Fruit fly (Drosophila melanogaster) whole organism, embryonic: Measurements from ENCODE around the gene Gss1.

Source experiments
- Atf-2 ChIP-seq: fragments of 200-800 bp; sonication (Bioruptor generic); optimal IDR thresholded peaks from 2 replicates; lab custom pipeline; 2016; ENCODE audit warnings: missing biosample characterization, missing genetic modification characterization
- Bdp1 ChIP-seq: fragments of 200-800 bp; sonication (Bioruptor generic); optimal IDR thresholded peaks from 3 replicates; lab custom pipeline; 2016; ENCODE audit warnings: missing biosample characterization, missing genetic modification characterization
- CG10267 ChIP-seq: fragments of 200-800 bp; sonication (Bioruptor generic); optimal IDR thresholded peaks from 2 replicates; lab custom pipeline; 2018; ENCODE audit warnings: missing biosample characterization, mild to moderate bottlenecking, missing genetic modification characterization, moderate library complexity
- CG10366 ChIP-seq: fragments of 200-800 bp; sonication (Bioruptor generic); IDR thresholded peaks from 2 replicates; pipeline ENCODE4 v1.3.6; 2022; ENCODE audit warnings: missing biosample characterization, missing genetic modification characterization
- CG11504 ChIP-seq: fragments of 200-800 bp; sonication (Bioruptor generic); optimal IDR thresholded peaks from 3 replicates; lab custom pipeline; 2019; ENCODE audit warnings: missing biosample characterization, mild to moderate bottlenecking, missing genetic modification characterization, moderate library complexity
- CG12299 ChIP-seq: fragments of 200-800 bp; sonication (Bioruptor generic); optimal IDR thresholded peaks from 2 replicates; lab custom pipeline; 2018; ENCODE audit warnings: missing biosample characterization, mild to moderate bottlenecking, missing genetic modification characterization
- CG12769 ChIP-seq: fragments of 200-800 bp; sonication (Bioruptor generic); optimal IDR thresholded peaks from 2 replicates; lab custom pipeline; 2019; ENCODE audit warnings: missing biosample characterization, mild to moderate bottlenecking, missing genetic modification characterization, moderate library complexity
- CG15479 ChIP-seq: fragments of 200-800 bp; sonication (Bioruptor generic); optimal IDR thresholded peaks from 3 replicates; lab custom pipeline; 2019; ENCODE audit warnings: missing biosample characterization, mild to moderate bottlenecking, missing genetic modification characterization, moderate library complexity
- CG15514 ChIP-seq: fragments of 200-800 bp; sonication (Bioruptor generic); optimal IDR thresholded peaks from 3 replicates; lab custom pipeline; 2017; ENCODE audit warnings: missing biosample characterization, missing genetic modification characterization, mild to moderate bottlenecking, moderate library complexity, missing genetic modification reagents
- CG17361 ChIP-seq: fragments of 200-800 bp; sonication (Bioruptor generic); IDR thresholded peaks from 3 replicates; pipeline ENCODE4 v1.3.6; 2022; ENCODE audit warnings: missing biosample characterization, missing genetic modification characterization
- CG17385 ChIP-seq: fragments of 200-800 bp; sonication (Bioruptor generic); optimal IDR thresholded peaks from 3 replicates; lab custom pipeline; 2018; ENCODE audit warnings: missing biosample characterization, mild to moderate bottlenecking, missing genetic modification characterization
- CG17612 ChIP-seq: fragments of 200-800 bp; sonication (Bioruptor generic); IDR thresholded peaks from 2 replicates; pipeline ENCODE4 v1.3.6; 2022; ENCODE audit warnings: missing biosample characterization, missing genetic modification characterization
- CG2712 ChIP-seq: fragments of 200-800 bp; optimal IDR thresholded peaks from 3 replicates; lab custom pipeline; 2019; ENCODE audit warnings: missing biosample characterization, mild to moderate bottlenecking, missing genetic modification characterization, moderate library complexity
- CG30403 ChIP-seq: fragments of 200-800 bp; sonication (Bioruptor generic); optimal IDR thresholded peaks from 3 replicates; lab custom pipeline; 2016; ENCODE audit warnings: missing biosample characterization, missing genetic modification characterization
- CG34224 ChIP-seq: fragments of 200-800 bp; sonication (Bioruptor generic); IDR thresholded peaks from 3 replicates; pipeline ENCODE4 v1.3.6; 2022; ENCODE audit warnings: missing biosample characterization, missing genetic modification characterization; ENCODE audit not compliant: partially characterized antibody
- CG4360 ChIP-seq: fragments of 200-800 bp; sonication (Bioruptor generic); IDR thresholded peaks from 2 replicates; pipeline ENCODE4 v1.3.6; 2022; ENCODE audit warnings: missing biosample characterization, missing genetic modification characterization
- CG6689 ChIP-seq: fragments of 200-800 bp; sonication (Bioruptor generic); IDR thresholded peaks from 2 replicates; pipeline ENCODE4 v1.3.6; 2022; ENCODE audit warnings: missing biosample characterization, missing genetic modification characterization
- CG7963 ChIP-seq: fragments of 200-800 bp; sonication (Bioruptor generic); IDR thresholded peaks from 3 replicates; pipeline ENCODE4 v1.3.6; 2022; ENCODE audit warnings: missing biosample characterization, missing genetic modification characterization; ENCODE audit not compliant: partially characterized antibody
- CG8290 ChIP-seq, 3 experiments: fragments of 200-800 bp; sonication (Bioruptor generic); optimal IDR thresholded peaks; 2 replicates each; lab custom pipeline; 2016 to 2019; ENCODE audit warnings: missing biosample characterization in 3 of 3, missing genetic modification characterization in 3 of 3, mild to moderate bottlenecking in 2 of 3, moderate library complexity in 1 of 3
- CG8388 ChIP-seq: fragments of 200-800 bp; sonication (Bioruptor generic); optimal IDR thresholded peaks from 2 replicates; lab custom pipeline; 2019; ENCODE audit warnings: missing biosample characterization, mild to moderate bottlenecking, missing genetic modification characterization, moderate library complexity
- CG8944 ChIP-seq: fragments of 200-800 bp; sonication (Bioruptor generic); optimal IDR thresholded peaks from 3 replicates; lab custom pipeline; 2016; ENCODE audit warnings: missing biosample characterization, missing genetic modification characterization
- Camta ChIP-seq: fragments of 200-800 bp; sonication (Bioruptor generic); optimal IDR thresholded peaks from 2 replicates; lab custom pipeline; 2016; ENCODE audit warnings: missing biosample characterization, missing genetic modification characterization
- Eip74EF ChIP-seq, 2 experiments: fragments of 200-800 bp in 1 of 2; fragments of >200 bp in 1 of 2; sonication (Bioruptor generic) in 1 of 2; optimal IDR thresholded peaks; 2 replicates each; lab custom pipeline; 2017 to 2019; ENCODE audit warnings: missing biosample characterization in 2 of 2, missing genetic modification characterization in 2 of 2, mild to moderate bottlenecking in 1 of 2, moderate library complexity in 1 of 2
- Hr39 ChIP-seq: fragments of >200 bp; optimal IDR thresholded peaks from 2 replicates; lab custom pipeline; 2017
- Lpt ChIP-seq: fragments of >200 bp; optimal IDR thresholded peaks from 2 replicates; lab custom pipeline; 2018; ENCODE audit warnings: missing biosample characterization, missing genetic modification characterization
- Mad ChIP-seq: fragments of 200-800 bp; sonication (Bioruptor generic); optimal IDR thresholded peaks from 2 replicates; lab custom pipeline; 2016; ENCODE audit warnings: missing biosample characterization, missing genetic modification characterization
- Max ChIP-seq: fragments of 200-800 bp; sonication (Bioruptor generic); optimal IDR thresholded peaks from 2 replicates; lab custom pipeline; 2016; ENCODE audit warnings: missing biosample characterization, mild to moderate bottlenecking, missing genetic modification characterization
- Neu2 ChIP-seq: fragments of 200-800 bp; sonication (Bioruptor generic); optimal IDR thresholded peaks from 3 replicates; lab custom pipeline; 2016; ENCODE audit warnings: missing biosample characterization, missing genetic modification characterization, borderline replicate concordance
- Nf-YA ChIP-seq: fragments of 200-800 bp; sonication (Bioruptor generic); IDR thresholded peaks from 2 replicates; pipeline ENCODE4 v1.3.6; 2022; ENCODE audit warnings: missing biosample characterization, missing genetic modification characterization
- Rx ChIP-seq: fragments of 200-800 bp; sonication (Bioruptor generic); IDR thresholded peaks from 2 replicates; pipeline ENCODE4 v1.3.6; 2022; ENCODE audit warnings: missing biosample characterization, missing genetic modification characterization
- Six4 ChIP-seq: fragments of 200-800 bp; sonication (Bioruptor generic); optimal IDR thresholded peaks from 2 replicates; lab custom pipeline; 2016; ENCODE audit warnings: missing biosample characterization, missing genetic modification characterization
- Sry-β ChIP-seq: fragments of 200-800 bp; sonication (Bioruptor generic); optimal IDR thresholded peaks from 2 replicates; lab custom pipeline; 2018; ENCODE audit warnings: missing biosample characterization, mild to moderate bottlenecking, missing genetic modification characterization, moderate library complexity
- cg ChIP-seq: fragments of 200-800 bp; sonication (Bioruptor generic); optimal IDR thresholded peaks from 3 replicates; lab custom pipeline; 2019; ENCODE audit warnings: missing biosample characterization, mild to moderate bottlenecking, missing genetic modification characterization, moderate library complexity
- chinmo ChIP-seq: fragments of 200-800 bp; sonication (Bioruptor generic); IDR thresholded peaks from 4 replicates; pipeline ENCODE4 v1.3.6; 2022; ENCODE audit warnings: missing biosample characterization, missing genetic modification characterization; ENCODE audit not compliant: partially characterized antibody
- dan ChIP-seq: fragments of 200-800 bp; sonication (Bioruptor generic); IDR thresholded peaks from 2 replicates; pipeline ENCODE4 v1.3.6; 2022; ENCODE audit warnings: missing biosample characterization, missing genetic modification characterization
- dati ChIP-seq: fragments of 200-800 bp; sonication (Bioruptor generic); IDR thresholded peaks from 2 replicates; pipeline ENCODE4 v1.3.6; 2022; ENCODE audit warnings: missing biosample characterization, missing genetic modification characterization
- esg ChIP-seq: fragments of 200-800 bp; sonication (Bioruptor generic); conservative IDR thresholded peaks from 2 replicates; pipeline ENCODE4 v1.3.6; 2022; ENCODE audit warnings: missing biosample characterization, missing genetic modification characterization
- gcm2 ChIP-seq: fragments of 200-800 bp; sonication (Bioruptor generic); optimal IDR thresholded peaks from 2 replicates; lab custom pipeline; 2016; ENCODE audit warnings: missing biosample characterization, missing genetic modification characterization
- gt ChIP-seq: fragments of 200-800 bp; sonication (Bioruptor generic); IDR thresholded peaks from 2 replicates; pipeline ENCODE4 v1.3.6; 2022; ENCODE audit warnings: missing biosample characterization, missing genetic modification characterization
- h ChIP-seq: fragments of >200 bp; optimal IDR thresholded peaks from 2 replicates; lab custom pipeline; 2017
- kah ChIP-seq: fragments of 200-800 bp; sonication (Bioruptor generic); optimal IDR thresholded peaks from 2 replicates; lab custom pipeline; 2018; ENCODE audit warnings: missing biosample characterization, mild to moderate bottlenecking, missing genetic modification characterization
- knrl ChIP-seq: fragments of 200-800 bp; sonication (Bioruptor generic); IDR thresholded peaks from 3 replicates; pipeline ENCODE4 v1.3.6; 2022; ENCODE audit warnings: missing biosample characterization, missing genetic modification characterization; ENCODE audit not compliant: partially characterized antibody
- lmd ChIP-seq: fragments of 200-800 bp; sonication (Bioruptor generic); IDR thresholded peaks from 2 replicates; pipeline ENCODE4 v1.3.6; 2022; ENCODE audit warnings: missing biosample characterization, missing genetic modification characterization
- mld ChIP-seq: fragments of 200-800 bp; sonication (Bioruptor generic); IDR thresholded peaks from 3 replicates; pipeline ENCODE4 v1.3.6; 2022; ENCODE audit warnings: missing biosample characterization, missing genetic modification characterization; ENCODE audit not compliant: partially characterized antibody
- psq ChIP-seq: fragments of 200-800 bp; sonication (Bioruptor generic); optimal IDR thresholded peaks from 2 replicates; lab custom pipeline; 2017; ENCODE audit warnings: missing biosample characterization, missing genetic modification characterization
- ro ChIP-seq: fragments of 200-800 bp; sonication (Bioruptor generic); IDR thresholded peaks from 2 replicates; pipeline ENCODE4 v1.3.6; 2022; ENCODE audit warnings: missing biosample characterization, missing genetic modification characterization
- row ChIP-seq: fragments of 200-800 bp; sonication (Bioruptor generic); IDR thresholded peaks from 3 replicates; pipeline ENCODE4 v1.3.6; 2022; ENCODE audit warnings: missing biosample characterization, missing genetic modification characterization
- usp ChIP-seq: fragments of >200 bp; optimal IDR thresholded peaks from 2 replicates; lab custom pipeline; 2017; ENCODE audit warnings: missing biosample characterization, missing genetic modification characterization
- wor ChIP-seq: fragments of 200-800 bp; sonication (Bioruptor generic); IDR thresholded peaks from 2 replicates; pipeline ENCODE4 v1.3.6; 2022; ENCODE audit warnings: missing biosample characterization, missing genetic modification characterization
- z ChIP-seq: fragments of 200-800 bp; sonication (Bioruptor generic); IDR thresholded peaks from 3 replicates; pipeline ENCODE4 v1.3.6; 2022; ENCODE audit warnings: missing biosample characterization, missing genetic modification characterization

The Gss1 gene

DNA sequence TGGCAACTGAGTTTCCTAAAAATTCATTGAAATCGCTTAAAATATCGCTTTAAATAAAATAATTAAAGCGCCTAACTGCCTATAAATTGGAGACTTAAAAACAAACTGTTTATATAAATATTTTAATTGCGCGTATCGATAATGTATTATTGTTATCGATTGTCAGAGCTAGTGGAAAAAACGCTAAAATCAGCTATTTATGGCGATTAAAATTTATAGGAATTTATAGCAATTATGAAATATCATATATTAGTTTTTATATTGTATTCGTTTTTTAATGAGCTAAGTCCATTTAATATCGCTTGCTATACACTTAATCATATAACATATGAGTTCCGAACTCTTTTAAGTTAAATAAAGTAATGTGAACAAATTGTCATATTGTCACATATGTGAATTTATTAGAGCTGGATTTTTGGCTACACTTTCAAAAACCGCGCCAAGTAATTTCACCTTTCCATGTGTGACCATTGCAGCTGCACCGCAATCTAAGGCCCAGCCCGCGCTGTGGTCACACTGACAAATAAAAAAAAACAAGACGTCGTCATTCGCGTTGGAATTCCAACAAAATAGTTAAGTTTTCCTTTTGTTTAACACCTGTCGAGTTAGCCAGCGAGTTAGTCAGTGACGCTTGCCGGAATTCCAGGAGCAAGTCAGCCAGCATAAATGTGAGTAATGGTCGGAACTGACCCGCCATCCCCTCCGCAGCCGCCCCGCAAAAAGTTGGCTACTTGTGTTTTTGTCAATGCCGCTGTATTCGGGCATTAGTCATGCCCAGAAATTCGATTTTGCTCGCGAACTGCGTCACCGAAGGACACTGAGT, 18.0 kb downstream of the Gss1 start, which contains the start of the genes CG7772 and Vps4 (continued):
- TF ChIP-seq CG12769 (tag; lab: Kevin White, UChicago) = no peak
- TF ChIP-seq CG17385 (GFP tag; lab: Kevin White, UChicago) = no peak
- TF ChIP-seq CG8388 = no peak
- TF ChIP-seq Six4 (GFP tag; lab: Kevin White, UChicago) = no peak
- TF ChIP-seq chinmo (GFP tag; lab: Robert Waterston, UW) = 0 out of 4 replicates have a peak, but pooled peaks have one; percentile 37
- TF ChIP-seq Camta (GFP tag; lab: Kevin White, UChicago) = no peak
- TF ChIP-seq Bdp1 = no peak
- no peak for TF ChIP-seq lmd (GFP tag; lab: Robert Waterston, UW)
- TF ChIP-seq cg (GFP tag; lab: Kevin White, UChicago) = no peak
- no peak for TF ChIP-seq CG8944 (GFP tag; lab: Kevin White, UChicago)
- TF ChIP-seq Max (GFP tag; lab: Kevin White, UChicago) = no peak
- TF ChIP-seq Mad (GFP tag; lab: Kevin White, UChicago) = no peak
- TF ChIP-seq dati (GFP tag; lab: Robert Waterston, UW) = no peak
- peak; percentile 19 for TF ChIP-seq CG2712 (tag; lab: Kevin White, UChicago)
- TF ChIP-seq CG17361 (GFP tag; lab: Robert Waterston, UW) = no peak
- TF ChIP-seq usp (GFP tag; lab: Kevin White, UChicago) = no peak
- no peak for TF ChIP-seq Rx (GFP tag; lab: Robert Waterston, UW)
- no peak for TF ChIP-seq h (lab: Kevin White, UChicago)
- TF ChIP-seq ro (GFP tag; lab: Robert Waterston, UW) = no peak
- TF ChIP-seq CG34224 (GFP tag; lab: Robert Waterston, UW) = no peak
- TF ChIP-seq CG11504 (tag; lab: Kevin White, UChicago) = no peak
- no peak for TF ChIP-seq Nf-YA
- peak; percentile 5 for TF ChIP-seq CG10267 (tag; lab: Kevin White, UChicago)
- no peak for TF ChIP-seq gt
- no peak for TF ChIP-seq Atf-2 (GFP tag; lab: Kevin White, UChicago)
- TF ChIP-seq dan (GFP tag; lab: Robert Waterston, UW) = no peak
- TF ChIP-seq CG4360 = no peak
- TF ChIP-seq Lpt = no peak
- no peak for TF ChIP-seq CG30403 (GFP tag; lab: Kevin White, UChicago)
- no peak for TF ChIP-seq wor (GFP tag; lab: Robert Waterston, UW)
- TF ChIP-seq Hr39 = no peak
- no peak for TF ChIP-seq CG12299 (tag; lab: Kevin White, UChicago)
- TF ChIP-seq CG15479 = no peak
- peak; percentile 40 for TF ChIP-seq CG15514 (GFP tag; lab: Kevin White, UChicago)
- TF ChIP-seq CG17612 (GFP tag; lab: Robert Waterston, UW) = no peak
- TF ChIP-seq CG6689 (GFP tag; lab: Robert Waterston, UW) = no peak
- no peak for TF ChIP-seq gcm2 (GFP tag; lab: Kevin White, UChicago)
- TF ChIP-seq CG7963 (GFP tag; lab: Robert Waterston, UW) = no peak
- TF ChIP-seq CG10366 (GFP tag; lab: Robert Waterston, UW) = no peak
- no peak for TF ChIP-seq psq (GFP tag; lab: Kevin White, UChicago)
- no peak for TF ChIP-seq kah (GFP tag; lab: Kevin White, UChicago)
- no peak for TF ChIP-seq knrl (GFP tag; lab: Robert Waterston, UW)
- TF ChIP-seq CG8290 (GFP tag; optimal IDR thresholded peaks at IDR 0.05; lab: Kevin White, UChicago) = no peak
- TF ChIP-seq CG8290 (tag; optimal IDR thresholded peaks at IDR 0.05; lab: Kevin White, UChicago) = no peak
- no peak for TF ChIP-seq Eip74EF (GFP tag; optimal IDR thresholded peaks at IDR 0.05; lab: Kevin White, UChicago)
- no peak for TF ChIP-seq mld (GFP tag; lab: Robert Waterston, UW)
- TF ChIP-seq row = 0 out of 3 replicates have a peak, but pooled peaks have one; percentile 22
- no peak for TF ChIP-seq z (GFP tag; lab: Robert Waterston, UW)
- no peak for TF ChIP-seq esg (GFP tag; lab: Robert Waterston, UW)
- no peak for TF ChIP-seq Neu2
- peak; percentile 84 for TF ChIP-seq Sry-β
